Worm (Caenorhabditis elegans) whole organism, late embryonic: ENCODE measurements around the gene F44F4.9.
"Not testable (repeated sequence)": the region's sequence is repeated elsewhere in the genome, so short reads cannot be mapped to it uniquely, and the experiment has no call there.

Experiments
- C08G9.2 ChIP-seq: sonication (generic microtip); optimal IDR thresholded peaks from 2 replicates; lab custom pipeline; 2016; ENCODE audit warnings: mild to moderate bottlenecking, missing genetic modification characterization, moderate library complexity, missing compliant biosample characterization
- C38D4.7 ChIP-seq: fragments of 200-800 bp; sonication (Bioruptor generic); optimal IDR thresholded peaks from 2 replicates; lab custom pipeline; 2018; ENCODE audit warnings: mild to moderate bottlenecking, missing genetic modification characterization, moderate library complexity, missing compliant biosample characterization
- F13H6.1 ChIP-seq: sonication (generic microtip); optimal IDR thresholded peaks from 2 replicates; lab custom pipeline; 2016; ENCODE audit warnings: missing genetic modification characterization, missing compliant biosample characterization
- K09A11.1 ChIP-seq: sonication (generic microtip); optimal IDR thresholded peaks from 2 replicates; lab custom pipeline; 2017; ENCODE audit warnings: antibody characterized with exemption, mild to moderate bottlenecking, missing genetic modification characterization, missing compliant biosample characterization; ENCODE audit not compliant: insufficient read depth
- T23F11.4 ChIP-seq: fragments of 200-800 bp; sonication (Bioruptor generic); optimal IDR thresholded peaks from 2 replicates; lab custom pipeline; 2018; ENCODE audit warnings: mild to moderate bottlenecking, missing genetic modification characterization, missing compliant biosample characterization
- Y22D7AL.16 ChIP-seq: sonication (generic microtip); optimal IDR thresholded peaks from 2 replicates; lab custom pipeline; 2016; ENCODE audit warnings: missing genetic modification characterization, missing compliant biosample characterization
- ceh-2 ChIP-seq: sonication (generic microtip); optimal IDR thresholded peaks from 2 replicates; lab custom pipeline; 2016; ENCODE audit warnings: missing genotype, missing genetic modification characterization, missing compliant biosample characterization
- ceh-24 ChIP-seq: sonication (generic microtip); optimal IDR thresholded peaks from 2 replicates; lab custom pipeline; 2016; ENCODE audit warnings: mild to moderate bottlenecking, missing genetic modification characterization, missing compliant biosample characterization
- ceh-45 ChIP-seq: fragments of 200-800 bp; sonication (Bioruptor generic); IDR thresholded peaks from 2 replicates; pipeline ENCODE4 v1.3.6; 2022; ENCODE audit warnings: missing genetic modification reagents, missing genetic modification characterization, missing compliant biosample characterization
- ceh-9 ChIP-seq: sonication (generic microtip); optimal IDR thresholded peaks from 2 replicates; lab custom pipeline; 2016; ENCODE audit warnings: mild to moderate bottlenecking, missing genetic modification characterization, inconsistent platforms, missing compliant biosample characterization
- che-1 ChIP-seq: sonication (generic microtip); optimal IDR thresholded peaks from 2 replicates; lab custom pipeline; 2016; ENCODE audit warnings: mild to moderate bottlenecking, missing genetic modification characterization, missing compliant biosample characterization
- elt-4 ChIP-seq: sonication (generic microtip); optimal IDR thresholded peaks from 2 replicates; lab custom pipeline; 2016; ENCODE audit warnings: missing genetic modification characterization, missing compliant biosample characterization
- ets-4 ChIP-seq: sonication (generic microtip); optimal IDR thresholded peaks from 2 replicates; lab custom pipeline; 2016; ENCODE audit warnings: missing genetic modification characterization, missing compliant biosample characterization
- fax-1 ChIP-seq: sonication (generic microtip); optimal IDR thresholded peaks from 2 replicates; lab custom pipeline; 2016; ENCODE audit warnings: missing genotype, missing genetic modification characterization, missing compliant biosample characterization
- gmeb-2 ChIP-seq: sonication (generic microtip); optimal IDR thresholded peaks from 2 replicates; lab custom pipeline; 2016; ENCODE audit warnings: missing genetic modification characterization, inconsistent platforms, missing compliant biosample characterization
- hlh-30 ChIP-seq: sonication (generic microtip); optimal IDR thresholded peaks from 2 replicates; lab custom pipeline; 2017; ENCODE audit warnings: antibody characterized with exemption, missing genetic modification characterization, missing compliant biosample characterization; ENCODE audit not compliant: insufficient read depth
- hlh-6 ChIP-seq: sonication (generic microtip); optimal IDR thresholded peaks from 2 replicates; lab custom pipeline; 2016; ENCODE audit warnings: missing genotype, missing genetic modification characterization, missing compliant biosample characterization
- hlh-8 ChIP-seq: sonication (generic microtip); optimal IDR thresholded peaks from 2 replicates; lab custom pipeline; 2016; ENCODE audit warnings: missing genotype, missing genetic modification characterization, missing compliant biosample characterization
- lin-11 ChIP-seq: fragments of 200-800 bp; sonication (Bioruptor generic); optimal IDR thresholded peaks from 2 replicates; lab custom pipeline; 2018; ENCODE audit warnings: mild to moderate bottlenecking, missing genetic modification characterization, missing compliant biosample characterization
- mec-3 ChIP-seq: sonication (generic microtip); optimal IDR thresholded peaks from 2 replicates; lab custom pipeline; 2016; ENCODE audit warnings: borderline replicate concordance, missing genetic modification characterization, missing compliant biosample characterization
- nfya-1 ChIP-seq: sonication (generic microtip); optimal IDR thresholded peaks from 2 replicates; lab custom pipeline; 2017; ENCODE audit warnings: missing genetic modification characterization, mild to moderate bottlenecking, missing compliant biosample characterization, antibody characterized with exemption, moderate library complexity
- nhr-11 ChIP-seq: fragments of 150-350 bp; optimal IDR thresholded peaks from 2 replicates; lab custom pipeline; 2014; ENCODE audit warnings: missing biosample characterization, missing genetic modification characterization
- nhr-232 ChIP-seq: sonication (generic microtip); optimal IDR thresholded peaks from 2 replicates; lab custom pipeline; 2016; ENCODE audit warnings: missing genetic modification characterization, missing compliant biosample characterization
- npax-4 ChIP-seq: sonication (generic microtip); optimal IDR thresholded peaks from 2 replicates; lab custom pipeline; 2016; ENCODE audit warnings: missing genetic modification characterization, missing compliant biosample characterization
- pha-4 ChIP-seq: fragments of 150-350 bp; optimal IDR thresholded peaks from 2 replicates; lab custom pipeline; 2018; ENCODE audit warnings: missing biosample characterization, missing genetic modification reagents, missing genetic modification characterization
- ref-2 ChIP-seq: sonication (generic microtip); optimal IDR thresholded peaks from 2 replicates; lab custom pipeline; 2016; ENCODE audit warnings: missing genetic modification characterization, missing compliant biosample characterization
- sdc-2 ChIP-seq: sonication (generic microtip); optimal IDR thresholded peaks from 2 replicates; lab custom pipeline; 2016; ENCODE audit warnings: missing genotype, missing genetic modification characterization, missing compliant biosample characterization
- sox-2 ChIP-seq: fragments of 200-800 bp; sonication (Bioruptor generic); IDR thresholded peaks from 2 replicates; pipeline ENCODE4 v1.3.6; 2022; ENCODE audit warnings: missing genetic modification reagents, missing genetic modification characterization, missing compliant biosample characterization
- sox-4 ChIP-seq: sonication (generic microtip); optimal IDR thresholded peaks from 2 replicates; lab custom pipeline; 2017; ENCODE audit warnings: mild to moderate bottlenecking, missing genetic modification characterization, inconsistent platforms, missing compliant biosample characterization
- tbx-7 ChIP-seq: sonication (generic microtip); optimal IDR thresholded peaks from 2 replicates; lab custom pipeline; 2016; ENCODE audit warnings: missing genotype, missing genetic modification characterization, missing compliant biosample characterization
- unc-3 ChIP-seq, 2 experiments: fragments of 200-800 bp in 1 of 2; sonication (Bioruptor generic) in 1 of 2; sonication (generic microtip) in 1 of 2; conservative IDR thresholded peaks in 1 of 2; optimal IDR thresholded peaks in 1 of 2; 2 replicates each; pipeline versions ENCODE4 v1.3.6 to Lab custom; 2016 to 2022; ENCODE audit warnings: missing compliant biosample characterization in 2 of 2, missing genetic modification characterization in 2 of 2, missing genetic modification reagents in 1 of 2
- unc-42 ChIP-seq: sonication (generic microtip); optimal IDR thresholded peaks from 2 replicates; lab custom pipeline; 2016; ENCODE audit warnings: missing genotype, missing genetic modification characterization, missing compliant biosample characterization
- unc-86 ChIP-seq: sonication (generic microtip); optimal IDR thresholded peaks from 2 replicates; lab custom pipeline; 2016; ENCODE audit warnings: missing genetic modification characterization, missing compliant biosample characterization
- zip-5 ChIP-seq: sonication (generic microtip); optimal IDR thresholded peaks from 2 replicates; lab custom pipeline; 2016; ENCODE audit warnings: missing genetic modification characterization, missing compliant biosample characterization

F44F4.9 gene

DNA sequence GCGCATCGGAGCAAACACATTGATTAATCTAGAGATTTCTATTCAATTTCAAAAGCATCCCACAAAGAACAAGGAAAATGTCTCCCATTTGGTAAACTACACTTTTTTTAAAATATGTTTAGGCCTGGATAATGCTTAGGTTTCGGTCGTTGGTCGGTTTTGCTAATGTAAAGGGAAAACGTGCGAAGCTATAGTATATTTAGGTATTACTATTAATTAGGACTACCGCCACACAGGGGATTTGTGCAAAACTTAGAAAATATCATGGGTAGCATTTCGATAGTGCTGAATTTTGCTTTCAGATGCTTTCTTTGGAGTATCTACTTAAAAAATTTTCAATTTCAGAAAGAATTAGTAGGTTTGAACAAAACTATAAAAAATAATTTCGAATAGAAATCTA lies 2.6 kb downstream of the F44F4.9 start:
- TF ChIP-seq sox-2 (no peak), ceh-45 (GFP tag; lab: Robert Waterston, UW) (no peak), ets-4 (tag; lab: Kevin White, UChicago) (no peak), nhr-11 (tag; lab: Kevin White, UChicago) (no peak), F13H6.1 (tag; lab: Kevin White, UChicago) (no peak), gmeb-2 (tag; lab: Kevin White, UChicago) (no peak), npax-4 (tag; lab: Kevin White, UChicago) (no peak), pha-4 (tag; lab: Kevin White, UChicago) (no peak), lin-11 (no peak)

DNA sequence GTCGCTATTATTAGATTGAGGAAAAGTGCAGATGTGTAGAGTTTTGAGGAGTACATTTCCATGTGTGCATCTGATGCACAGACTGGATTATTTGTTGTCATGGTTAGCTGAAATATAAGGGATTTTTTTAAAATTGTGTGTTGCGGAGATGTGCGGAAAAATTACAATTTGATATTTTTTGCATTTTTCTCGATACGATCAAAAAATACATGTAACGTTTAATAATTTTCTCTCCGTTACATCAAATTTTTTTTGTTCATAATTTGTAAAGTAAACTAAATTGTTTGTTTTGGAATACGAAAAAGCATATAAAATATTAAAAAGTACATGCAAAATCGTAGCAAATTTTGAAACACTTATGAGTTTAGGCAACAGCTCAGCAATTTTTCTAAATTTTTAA lies 5.4 kb downstream of the F44F4.9 start, which contains the start of gene sra-11:
Gene sra-11 (minus strand): TSS at position 101 of the 400 bp plus-strand sequence.
- TF ChIP-seq che-1 (no peak), ceh-24 (tag; lab: Kevin White, UChicago) (no peak), zip-5 (tag; lab: Kevin White, UChicago) (no peak)
- TF ChIP-seq, all 69 proteins: peak for 0

DNA sequence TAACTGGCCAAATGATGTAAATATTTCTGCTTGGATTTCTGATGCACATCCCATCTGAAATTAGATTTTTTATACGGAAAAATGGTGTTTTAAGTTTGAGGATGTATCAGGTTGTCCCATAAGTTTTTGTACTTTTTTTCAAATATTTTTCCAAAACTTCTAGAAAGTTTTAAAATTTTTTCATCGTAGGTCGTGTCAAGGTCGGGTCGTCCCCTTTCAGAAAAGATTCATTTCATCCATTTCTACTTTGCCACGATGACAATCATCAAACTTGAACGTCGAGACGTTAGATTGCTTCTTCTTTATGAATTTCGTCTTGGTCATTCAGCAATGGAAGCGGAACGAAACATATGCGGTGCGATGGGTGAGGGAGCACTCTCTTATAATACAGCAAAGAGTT lies 11.3 kb downstream of the F44F4.9 start, which contains the start of gene sra-12:
Gene sra-12 (minus strand): TSS at position 101 of the 400 bp plus-strand sequence.
- TF ChIP-seq ets-4 (tag; lab: Kevin White, UChicago); sox-2; sox-4 (tag; lab: Kevin White, UChicago): not testable (repeated sequence)
- TF ChIP-seq, all 69 proteins: peak for 0; not testable (repeated sequence) for 69

DNA sequence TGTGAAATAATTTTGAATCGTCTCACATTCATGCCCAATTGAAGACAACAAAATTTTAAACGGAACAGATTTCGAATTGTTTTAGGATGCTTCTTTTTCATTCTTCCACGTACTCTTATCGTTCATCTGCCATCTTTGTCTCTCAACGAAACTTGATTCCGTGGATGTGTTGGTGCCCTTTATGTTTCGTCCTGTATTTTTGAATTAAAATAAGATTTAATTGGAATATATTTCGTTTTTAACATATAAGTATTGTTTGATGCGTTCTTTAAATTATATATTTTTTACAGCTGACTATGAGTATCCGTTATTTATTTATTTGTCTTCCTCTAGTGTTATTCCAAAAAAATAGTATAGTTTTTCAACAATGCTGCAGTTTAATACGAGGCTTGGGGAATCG lies 13.5 kb downstream of the F44F4.9 start, which contains the start of gene gly-1:
Gene gly-1 (minus strand): TSS at position 101 of the 400 bp plus-strand sequence.
- TF ChIP-seq unc-3 (GFP tag; conservative IDR thresholded peaks at IDR 0.05; lab: Robert Waterston, UW) (no peak), unc-3 (tag; optimal IDR thresholded peaks at IDR 0.05; lab: Kevin White, UChicago) (no peak), Y22D7AL.16 (tag; lab: Kevin White, UChicago) (no peak), nfya-1 (tag; lab: Kevin White, UChicago) (no peak), hlh-30 (tag; lab: Kevin White, UChicago) (no peak), nhr-232 (no peak), K09A11.1 (tag; lab: Kevin White, UChicago) (no peak), gmeb-2 (tag; lab: Kevin White, UChicago) (no peak), hlh-6 (no peak), pha-4 (tag; lab: Kevin White, UChicago) (no peak), sdc-2 (no peak)

DNA sequence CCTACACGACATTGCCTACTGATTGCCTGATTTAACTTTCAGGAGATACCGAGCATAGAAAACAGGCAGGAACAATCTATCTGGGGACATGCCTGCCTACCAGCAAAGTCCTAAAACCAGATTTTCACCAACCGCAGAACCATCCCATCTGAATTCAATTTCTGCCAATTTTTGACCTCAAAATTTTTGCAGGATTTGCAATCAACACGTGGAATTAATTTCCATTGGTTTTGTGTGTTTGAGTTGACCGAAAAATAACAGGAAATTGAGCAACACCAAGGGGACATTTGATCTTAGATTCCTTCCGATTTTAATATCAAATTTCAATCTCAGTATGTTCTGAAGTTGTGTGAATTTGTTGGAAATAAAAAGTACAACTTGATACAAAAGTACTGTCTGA lies 16.6 kb downstream of the F44F4.9 start:
- TF ChIP-seq che-1 (no peak), Y22D7AL.16 (tag; lab: Kevin White, UChicago) (no peak), unc-86 (no peak), K09A11.1 (tag; lab: Kevin White, UChicago) (no peak), gmeb-2 (tag; lab: Kevin White, UChicago) (no peak), ceh-24 (tag; lab: Kevin White, UChicago) (no peak), mec-3 (no peak), pha-4 (tag; lab: Kevin White, UChicago) (no peak), fax-1 (tag; lab: Kevin White, UChicago) (no peak), C38D4.7 (no peak), hlh-30 (tag; lab: Kevin White, UChicago) (no peak), C08G9.2 (no peak), ref-2 (tag; lab: Kevin White, UChicago) (no peak), ceh-2 (tag; lab: Kevin White, UChicago) (no peak), unc-42 (no peak), tbx-7 (tag; lab: Kevin White, UChicago) (no peak), T23F11.4 (no peak), ceh-9 (tag; lab: Kevin White, UChicago) (no peak), hlh-8 (tag; lab: Kevin White, UChicago) (no peak), elt-4 (tag; lab: Kevin White, UChicago) (no peak)
